Fruit fly (Drosophila melanogaster): Measurements from ENCODE around the gene CG43342.

Gene CG43342

dm6 chr3R:22423996-22424395 is 42.9 kb downstream of the CG43342 start (continued):
- TF ChIP-seq ab (GFP tag; optimal IDR thresholded peaks at IDR 0.05) (no peak), Hey (tag; optimal IDR thresholded peaks at IDR 0.05) (no peak), CG31441 (GFP tag; IDR thresholded peaks at IDR 0.05) (0 out of 2 replicates have a peak, but pooled peaks have one; percentile 12), E2f2 (GFP tag; IDR thresholded peaks at IDR 0.05) (no peak), peb (GFP tag; IDR thresholded peaks at IDR 0.05) (no peak), Dek (tag; optimal IDR thresholded peaks at IDR 0.05) (no peak), Sox102F (GFP tag; optimal IDR thresholded peaks at IDR 0.05) (peak; percentile 34), CG11696 (GFP tag; IDR thresholded peaks at IDR 0.05) (no peak), al (GFP tag; IDR thresholded peaks at IDR 0.05) (no peak), mam (GFP tag; optimal IDR thresholded peaks at IDR 0.05) (no peak), pb (GFP tag; optimal IDR thresholded peaks at IDR 0.05) (no peak), crc (GFP tag; optimal IDR thresholded peaks at IDR 0.05) (no peak), sens (GFP tag) (peak; percentile 54), tup (GFP tag; optimal IDR thresholded peaks at IDR 0.05) (no peak), CG2199 (GFP tag; IDR thresholded peaks at IDR 0.05) (no peak), CG4282 (GFP tag; optimal IDR thresholded peaks at IDR 0.05) (no peak), CG16813 (GFP tag; IDR thresholded peaks at IDR 0.05; ENCODE audit: partially characterized antibody) (no peak), ken (GFP tag; IDR thresholded peaks at IDR 0.05) (no peak), Atf3 (GFP tag; optimal IDR thresholded peaks at IDR 0.05) (no peak), Lpt (GFP tag; optimal IDR thresholded peaks at IDR 0.05) (no peak), crp (GFP tag; optimal IDR thresholded peaks at IDR 0.05) (no peak), CG11247 (GFP tag; IDR thresholded peaks at IDR 0.05) (no peak), row (GFP tag; IDR thresholded peaks at IDR 0.05) (peak; percentile 15; the same call in 1 of the 3 replicates), lbe (GFP tag; optimal IDR thresholded peaks at IDR 0.05) (peak; percentile 8), sd (tag; optimal IDR thresholded peaks at IDR 0.05) (peak; percentile 17), nom (GFP tag; optimal IDR thresholded peaks at IDR 0.05) (no peak), luna (GFP tag; optimal IDR thresholded peaks at IDR 0.05) (no peak), CG2120 (GFP tag; optimal IDR thresholded peaks at IDR 0.05) (peak; percentile 18), dmrt99B (tag; optimal IDR thresholded peaks at IDR 0.05) (peak; percentile 6), cg (GFP tag; optimal IDR thresholded peaks at IDR 0.05) (no peak)

DNA sequence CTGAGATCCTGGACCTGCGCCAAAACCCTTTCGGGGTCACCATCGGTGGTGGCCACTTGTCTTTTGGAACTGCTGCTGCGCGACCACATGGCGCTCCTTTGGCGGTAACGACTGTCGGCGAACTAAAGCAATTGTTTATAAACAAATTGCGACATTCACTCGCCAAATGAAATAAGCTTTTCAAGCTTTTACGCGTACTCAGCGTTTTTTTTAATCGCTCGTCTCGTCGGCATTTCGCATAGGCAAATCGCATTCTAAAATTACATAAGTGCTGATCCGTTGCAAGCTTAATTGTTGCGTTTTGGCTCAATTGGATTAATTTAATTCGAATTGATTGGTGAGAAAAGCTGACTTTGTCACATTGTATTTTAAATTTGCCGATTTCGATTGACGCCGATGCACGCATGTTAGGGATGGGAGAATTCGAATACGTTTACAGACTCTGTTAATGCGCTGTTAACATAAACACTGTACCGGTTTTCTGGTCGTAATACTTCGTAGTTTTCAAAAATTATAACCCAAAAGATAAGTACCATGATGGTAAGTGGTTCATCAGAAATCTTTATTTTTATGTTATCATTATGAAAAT is 43.6 kb downstream of the CG43342 start, which contains the start of gene pinta:
Gene pinta (minus strand): TSS at position 328 of the 589 bp plus-strand sequence.
- no peak for TF ChIP-seq CG1832 (GFP tag; optimal IDR thresholded peaks at IDR 0.05)
- TF ChIP-seq CG7357 (GFP tag; IDR thresholded peaks at IDR 0.05), result no peak
- TF ChIP-seq CG30020 (tag; optimal IDR thresholded peaks at IDR 0.05), result no peak
- TF ChIP-seq org-1 (GFP tag; optimal IDR thresholded peaks at IDR 0.05), result no peak
- no peak for TF ChIP-seq CG13296 (GFP tag; optimal IDR thresholded peaks at IDR 0.05)
- TF ChIP-seq CG34224 (GFP tag; IDR thresholded peaks at IDR 0.05; ENCODE audit: partially characterized antibody), result no peak
- TF ChIP-seq Pdp1 (GFP tag; optimal IDR thresholded peaks at IDR 0.05), result peak in 1 of 2 experiments; percentile 91
- no peak for TF ChIP-seq CG6765 (GFP tag; optimal IDR thresholded peaks at IDR 0.05)
- TF ChIP-seq BEAF-32 (GFP tag; optimal IDR thresholded peaks at IDR 0.05), result peak; percentile 37
- TF ChIP-seq CG13287 (GFP tag; IDR thresholded peaks at IDR 0.05; ENCODE audit: partially characterized antibody), result peak; percentile 54
- TF ChIP-seq CG4360 (GFP tag; IDR thresholded peaks at IDR 0.05), result peak; percentile 27; the same call in 1 of the 2 replicates
- no peak for TF ChIP-seq dati (GFP tag; IDR thresholded peaks at IDR 0.05)
- TF ChIP-seq Sry-δ (GFP tag; optimal IDR thresholded peaks at IDR 0.05), result peak; percentile 59
- peak; percentile 21 for TF ChIP-seq Dp (GFP tag; optimal IDR thresholded peaks at IDR 0.05)
- TF ChIP-seq hbn (GFP tag; IDR thresholded peaks at IDR 0.05; ENCODE audit: partially characterized antibody), result 0 out of 2 replicates have a peak, but pooled peaks have one; percentile 13
- TF ChIP-seq CG8924 (tag; optimal IDR thresholded peaks at IDR 0.05), result peak; percentile 39
- TF ChIP-seq CG31224 (GFP tag; IDR thresholded peaks at IDR 0.05), result no peak
- peak; percentile 20 for TF ChIP-seq E2f2 (GFP tag; IDR thresholded peaks at IDR 0.05)
- no peak for TF ChIP-seq B-H1 (GFP tag; IDR thresholded peaks at IDR 0.05)
- no peak for TF ChIP-seq Fer2 (tag; optimal IDR thresholded peaks at IDR 0.05)
- TF ChIP-seq CG16813 (GFP tag; IDR thresholded peaks at IDR 0.05; ENCODE audit: partially characterized antibody), result 0 out of 3 replicates have a peak, but pooled peaks have one; percentile 22
- TF ChIP-seq tio (GFP tag; optimal IDR thresholded peaks at IDR 0.05), result no peak
- no peak for TF ChIP-seq Oli (tag; optimal IDR thresholded peaks at IDR 0.05)
